Worm (Caenorhabditis elegans): ENCODE results near the gene R08E3.3.

R08E3.3 gene

ce11 chrX:4818252-4818651 lies at the start of gene R08E3.3:
R08E3.3 (plus strand) TSS chrX:4818593.
- TF ChIP-seq ZK185.1 (tag; optimal IDR thresholded peaks at IDR 0.05; ENCODE audit: poor library complexity, severe bottlenecking): no peak
- no peak for TF ChIP-seq aptf-2 (GFP tag; conservative IDR thresholded peaks at IDR 0.05)
- TF ChIP-seq chd-7 (tag; optimal IDR thresholded peaks at IDR 0.05): no peak
- no peak for TF ChIP-seq somi-1 (GFP tag; optimal IDR thresholded peaks at IDR 0.05)
- no peak for TF ChIP-seq unc-62 (GFP tag; optimal IDR thresholded peaks at IDR 0.05)
- TF ChIP-seq F52B5.7 (tag; optimal IDR thresholded peaks at IDR 0.05): no peak
- no peak for TF ChIP-seq nhr-80 (tag; optimal IDR thresholded peaks at IDR 0.05)
- TF ChIP-seq madf-3 (GFP tag; IDR thresholded peaks at IDR 0.05): no peak

DNA sequence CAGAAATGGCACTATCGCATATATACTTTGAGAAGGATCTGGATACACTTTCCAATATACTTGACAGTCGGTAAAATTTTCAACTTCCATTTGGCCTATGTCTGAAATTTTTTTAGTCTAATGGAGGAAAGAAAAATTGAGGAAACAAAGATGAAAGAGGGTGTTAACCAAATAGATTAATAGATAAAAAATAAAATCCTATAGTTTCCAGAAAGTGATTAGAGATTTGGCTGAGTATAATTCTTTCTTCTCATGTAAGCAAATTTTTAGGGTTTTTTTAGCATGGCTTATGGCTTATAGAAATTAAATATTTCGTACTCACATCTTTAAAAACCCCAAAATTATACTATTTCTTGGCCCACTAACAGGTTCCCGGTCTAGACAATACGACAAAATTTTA lies 48.5 kb upstream of the R08E3.3 start, which contains the start of gene npr-1:
TSS of gene npr-1 (minus strand) at position 101 of the 400 bp plus-strand sequence.
- TF ChIP-seq F39B2.1 (GFP tag; IDR thresholded peaks at IDR 0.05) (no peak), atf-7 (tag; optimal IDR thresholded peaks at IDR 0.05) (no peak), hrde-1 (tag; optimal IDR thresholded peaks at IDR 0.05; ENCODE audit: borderline replicate concordance) (no peak), him-1 (tag; optimal IDR thresholded peaks at IDR 0.05) (no peak), F22D6.2 (tag; optimal IDR thresholded peaks at IDR 0.05) (no peak), zim-3 (tag; optimal IDR thresholded peaks at IDR 0.05) (no peak), nhr-179 (tag; optimal IDR thresholded peaks at IDR 0.05) (no peak), mxl-1 (tag; optimal IDR thresholded peaks at IDR 0.05) (no peak)

DNA sequence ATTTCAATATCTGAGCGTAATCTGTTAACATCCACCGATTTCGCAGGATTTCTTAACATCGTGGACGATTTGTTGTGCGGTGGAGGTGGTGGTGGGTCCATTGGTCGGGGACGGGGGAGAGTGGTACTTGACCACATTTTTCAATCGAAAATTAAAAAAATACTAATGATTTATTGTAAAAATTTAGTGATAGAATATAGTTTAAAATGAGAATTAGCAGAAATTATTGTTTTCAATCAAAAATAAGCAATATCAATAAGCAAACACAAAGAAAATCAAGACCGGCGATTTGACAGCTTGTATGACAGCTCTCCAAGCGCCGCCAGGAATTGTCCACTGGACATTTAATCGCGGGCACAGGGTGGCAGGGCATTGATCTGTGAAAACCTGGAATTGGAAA lies 36.2 kb upstream of the R08E3.3 start, which contains the start of gene hum-10:
TSS of gene hum-10 (minus strand) at position 101 of the 400 bp plus-strand sequence.
- TF ChIP-seq let-607 (tag; optimal IDR thresholded peaks at IDR 0.05) (no peak), snpc-4 (GFP tag; optimal IDR thresholded peaks at IDR 0.05) (no peak), snpc-4 (tag; optimal IDR thresholded peaks at IDR 0.05) (no peak), dox-1 (GFP tag; IDR thresholded peaks at IDR 0.05) (no peak), dpff-1 (tag; optimal IDR thresholded peaks at IDR 0.05) (no peak), unc-130 (GFP tag; optimal IDR thresholded peaks at IDR 0.05) (no peak), ZK185.1 (tag; optimal IDR thresholded peaks at IDR 0.05; ENCODE audit: poor library complexity, severe bottlenecking) (no peak), egl-44 (GFP tag; IDR thresholded peaks at IDR 0.05) (no peak), xnd-1 (tag; optimal IDR thresholded peaks at IDR 0.05) (no peak), cebp-2 (GFP tag; IDR thresholded peaks at IDR 0.05) (no peak), hmg-20 (GFP tag; IDR thresholded peaks at IDR 0.05) (no peak), lin-35 (GFP tag; optimal IDR thresholded peaks at IDR 0.05) (no peak), pbrm-1 (GFP tag; IDR thresholded peaks at IDR 0.05) (no peak), hsf-1 (GFP tag; IDR thresholded peaks at IDR 0.05) (no peak), B0336.3 (GFP tag; IDR thresholded peaks at IDR 0.05) (no peak), F37B4.10 (GFP tag; IDR thresholded peaks at IDR 0.05) (no peak), tbp1 (GFP tag; optimal IDR thresholded peaks at IDR 0.05) (no peak), B0019.2 (GFP tag; conservative IDR thresholded peaks at IDR 0.05) (no peak), Y79H2A.3 (GFP tag; conservative IDR thresholded peaks at IDR 0.05) (no peak), nhr-120 (GFP tag; IDR thresholded peaks at IDR 0.05) (no peak), hmg-1.2 (GFP tag; IDR thresholded peaks at IDR 0.05) (no peak)

All from whole organism, young adult.